Worm (Caenorhabditis elegans): ENCODE data around the gene Y49F6B.9.
"Not testable (repeated sequence)": the region's sequence is repeated elsewhere in the genome, so short reads cannot be mapped to it uniquely, and the experiment has no call there.

Gene Y49F6B.9

DNA sequence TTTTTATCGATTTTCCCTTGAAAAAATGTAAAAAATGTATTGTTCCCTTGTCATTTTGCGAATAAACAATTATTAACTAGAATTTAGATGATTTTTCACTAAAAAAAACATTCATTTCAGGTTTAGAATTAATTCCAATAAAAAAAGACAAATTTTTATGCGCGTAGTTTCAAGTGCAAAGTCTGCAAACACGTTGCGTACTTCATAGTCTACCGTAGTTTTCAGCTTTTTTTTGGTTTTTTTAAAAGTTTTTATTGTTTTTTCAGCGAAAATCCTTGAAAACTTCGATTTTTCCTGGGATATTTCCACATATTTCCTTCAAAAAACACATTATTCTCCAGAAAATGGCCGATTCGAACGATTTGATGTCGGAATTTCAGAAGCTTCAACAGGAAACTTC is 45.7 kb downstream of the Y49F6B.9 start, which contains the start of gene C16C8.11:
Gene C16C8.11, plus strand, starts transcription at position 188 of the 400 bp plus-strand sequence.
- peak; percentile 20 for TF ChIP-seq athp-1 (tag; optimal IDR thresholded peaks at IDR 0.05)
- no peak for TF ChIP-seq cebp-1 (GFP tag; IDR thresholded peaks at IDR 0.05)
- TF ChIP-seq cebp-1 (tag; optimal IDR thresholded peaks at IDR 0.05): no peak
- TF ChIP-seq xnd-1 (tag; optimal IDR thresholded peaks at IDR 0.05): peak; percentile 7
- no peak for TF ChIP-seq F49E8.2 (tag; optimal IDR thresholded peaks at IDR 0.05; ENCODE audit: insufficient read depth)
- TF ChIP-seq F33H1.4 (GFP tag; IDR thresholded peaks at IDR 0.05): 0 out of 2 replicates have a peak, but pooled peaks have one; percentile 25
- peak; percentile 51; the same call in 1 of the 2 replicates for TF ChIP-seq madf-6 (GFP tag; IDR thresholded peaks at IDR 0.05)
- TF ChIP-seq lsl-1 (GFP tag; optimal IDR thresholded peaks at IDR 0.05): peak; percentile 80

DNA sequence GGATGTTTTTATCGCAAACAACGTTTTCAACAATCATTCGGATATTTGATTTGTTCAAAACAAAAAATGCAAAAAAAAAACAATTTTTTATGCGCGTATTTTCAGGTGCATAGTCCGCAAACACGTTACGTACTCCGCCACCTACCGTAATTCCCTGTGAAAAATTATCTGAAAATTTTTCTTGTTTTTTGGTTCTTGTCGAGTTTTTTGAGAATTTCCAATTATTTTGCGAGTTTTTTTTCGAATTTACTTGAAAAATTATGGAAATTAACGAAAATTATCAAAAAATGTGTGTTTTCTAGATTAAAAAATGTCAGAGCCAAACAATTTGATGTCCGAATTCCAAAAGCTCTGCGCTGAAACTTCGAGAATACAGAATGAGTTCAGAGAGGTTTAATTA is 46.8 kb downstream of the Y49F6B.9 start, which contains the start of gene C16C8.12:
Gene C16C8.12, plus strand, starts transcription at position 301 of the 400 bp plus-strand sequence.
- TF ChIP-seq D2030.7 (GFP tag; IDR thresholded peaks at IDR 0.05) (peak; percentile 18; the same call in 1 of the 2 replicates), lsl-1 (GFP tag; optimal IDR thresholded peaks at IDR 0.05) (peak; percentile 72), hsf-1 (GFP tag; IDR thresholded peaks at IDR 0.05) (no peak)

DNA sequence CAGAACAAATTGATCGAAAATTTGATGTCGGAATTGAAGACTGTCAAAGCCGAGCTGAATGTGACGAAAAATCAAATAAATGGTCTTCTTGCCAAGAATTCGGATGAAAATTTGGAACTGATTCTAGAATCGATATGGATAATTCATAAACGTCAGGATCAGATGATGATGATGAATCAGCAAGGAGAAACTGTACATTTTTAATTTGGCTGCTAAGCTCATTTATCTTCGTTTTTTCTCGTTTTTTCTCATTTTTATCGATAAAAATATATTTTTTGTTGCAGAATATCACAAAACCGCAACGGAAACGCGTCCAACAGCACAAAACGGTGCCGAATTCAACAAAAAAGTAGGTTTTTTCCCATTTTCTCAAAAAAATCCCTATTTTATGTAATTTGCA is 49.7 kb downstream of the Y49F6B.9 start, which contains the start of gene C16C8.14:
Gene C16C8.14, plus strand, starts transcription at position 301 of the 400 bp plus-strand sequence.
- TF ChIP-seq hmg-1.2 (GFP tag; IDR thresholded peaks at IDR 0.05); aptf-3 (GFP tag; IDR thresholded peaks at IDR 0.05); ets-4 (GFP tag; optimal IDR thresholded peaks at IDR 0.05): not testable (repeated sequence)

DNA sequence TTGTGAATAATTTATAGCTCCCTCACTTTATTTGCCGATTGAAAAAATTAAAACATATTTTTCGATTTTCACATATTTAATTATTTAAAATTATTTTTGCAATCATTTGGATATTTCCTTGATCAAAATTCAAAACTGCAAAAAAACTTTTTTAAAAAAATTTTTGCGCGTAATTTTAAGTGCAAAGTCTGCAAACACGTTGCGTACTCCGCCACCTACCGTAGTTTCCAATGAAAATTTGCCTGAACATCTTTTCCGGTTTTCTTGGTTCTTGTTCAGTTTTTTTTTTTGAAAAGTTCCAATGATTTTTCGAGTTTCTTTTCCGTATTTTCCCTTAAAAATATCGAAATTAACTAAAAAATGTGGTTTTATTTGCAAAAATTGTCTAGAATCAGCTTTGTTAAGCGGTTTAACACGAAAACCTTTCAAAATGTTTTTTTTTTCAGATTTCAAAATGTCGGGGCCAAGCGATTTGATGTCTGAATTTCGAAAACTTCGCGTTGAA is 50.4 kb downstream of the Y49F6B.9 start, which contains the start of gene C16C8.25:
Gene C16C8.25, plus strand, starts transcription at position 455 of the 505 bp plus-strand sequence.
- TF ChIP-seq rec-8 (tag; optimal IDR thresholded peaks at IDR 0.05) (no peak), gei-17 (GFP tag; optimal IDR thresholded peaks at IDR 0.05) (no peak), lsl-1 (GFP tag; optimal IDR thresholded peaks at IDR 0.05) (peak; percentile 72), madf-3 (GFP tag; IDR thresholded peaks at IDR 0.05) (no peak), D2030.7 (GFP tag; IDR thresholded peaks at IDR 0.05) (0 out of 2 replicates have a peak, but pooled peaks have one; percentile 33), madf-6 (GFP tag; IDR thresholded peaks at IDR 0.05) (peak; percentile 60; the same call in 1 of the 2 replicates), B0336.3 (GFP tag; IDR thresholded peaks at IDR 0.05) (no peak), hlh-26 (GFP tag; conservative IDR thresholded peaks at IDR 0.05) (no peak), K12H6.12 (tag; optimal IDR thresholded peaks at IDR 0.05) (no peak), egl-18 (GFP tag; IDR thresholded peaks at IDR 0.05) (no peak), K11D2.4 (GFP tag; IDR thresholded peaks at IDR 0.05) (no peak)

DNA sequence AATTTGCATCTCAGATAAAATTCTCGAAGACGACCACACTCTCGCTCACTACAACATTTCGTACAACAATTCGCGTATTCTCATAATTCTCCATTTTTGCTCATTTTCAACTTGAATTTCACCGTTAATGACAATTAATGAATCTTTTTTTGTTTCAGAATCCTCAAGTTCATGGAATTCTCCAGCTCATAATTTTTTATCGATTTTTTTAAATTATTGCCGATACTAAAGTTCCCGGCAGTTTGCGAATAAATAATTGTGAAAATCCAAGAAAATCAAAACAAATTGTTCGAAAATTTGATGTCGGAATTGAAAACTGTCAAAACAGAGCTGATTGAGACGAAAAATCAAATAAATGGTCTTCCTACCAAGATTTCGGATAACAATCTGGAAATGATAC is 51.3 kb downstream of the Y49F6B.9 start, which contains the start of gene C16C8.21:
Gene C16C8.21, plus strand, starts transcription at position 301 of the 400 bp plus-strand sequence.
- TF ChIP-seq hmg-1.2 (GFP tag; IDR thresholded peaks at IDR 0.05) (no peak), dpff-1 (tag; optimal IDR thresholded peaks at IDR 0.05) (no peak), K12H6.12 (tag; optimal IDR thresholded peaks at IDR 0.05) (no peak), pha-4 (tag; optimal IDR thresholded peaks at IDR 0.05) (no peak)

DNA sequence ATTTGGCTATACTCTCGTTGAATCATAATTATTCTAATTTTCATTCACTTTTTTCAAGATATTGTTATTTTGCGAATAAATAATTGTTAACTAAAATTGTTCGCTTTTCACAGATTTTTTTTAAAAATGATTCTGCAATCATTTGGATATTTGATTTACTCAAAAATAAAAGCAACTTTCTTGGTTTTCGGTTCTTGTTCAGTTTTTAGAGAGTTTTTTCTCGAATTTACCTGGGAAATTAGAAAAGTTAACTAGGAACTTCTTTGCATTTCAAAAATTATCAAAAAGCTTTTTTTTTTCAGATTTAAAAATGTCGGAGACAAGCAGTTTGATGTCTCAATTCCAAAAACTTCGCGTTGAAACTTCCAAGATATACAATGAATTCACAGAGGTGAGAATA is 52.5 kb downstream of the Y49F6B.9 start, which contains the start of the genes C16C8.20 and gldi-6:
Gene C16C8.20, plus strand, starts transcription at position 301 of the 400 bp plus-strand sequence.
Gene gldi-6, plus strand, starts transcription at position 301 of the 400 bp plus-strand sequence.
- TF ChIP-seq ccch-3 (GFP tag; optimal IDR thresholded peaks at IDR 0.05) (no peak), ztf-26 (tag; optimal IDR thresholded peaks at IDR 0.05) (no peak), ztf-18 (tag; optimal IDR thresholded peaks at IDR 0.05) (no peak), hmg-20 (GFP tag; IDR thresholded peaks at IDR 0.05) (no peak), sptf-2 (GFP tag; optimal IDR thresholded peaks at IDR 0.05) (no peak), Y56A3A.18 (GFP tag; IDR thresholded peaks at IDR 0.05) (no peak), egl-44 (GFP tag; IDR thresholded peaks at IDR 0.05) (no peak), lsy-27 (tag; optimal IDR thresholded peaks at IDR 0.05; ENCODE audit: borderline replicate concordance, insufficient read depth) (no peak), unc-130 (GFP tag; optimal IDR thresholded peaks at IDR 0.05) (no peak)

Measured in whole organism, young adult.